Worm (Caenorhabditis elegans) whole organism, young adult: ENCODE data around the gene clec-70.
"Not testable (repeated sequence)": the region's sequence is repeated elsewhere in the genome, so short reads cannot be mapped to it uniquely, and the experiment has no call there.

Experiments used
- F52B5.7 ChIP-seq: sonication (generic microtip); optimal IDR thresholded peaks from 2 replicates; lab custom pipeline; 2016; ENCODE audit warnings: mild to moderate bottlenecking, missing genetic modification characterization, missing compliant biosample characterization
- F57A8.1 ChIP-seq: fragments of 200-800 bp; sonication (Bioruptor generic); optimal IDR thresholded peaks from 2 replicates; lab custom pipeline; 2018; ENCODE audit warnings: mild to moderate bottlenecking, missing genetic modification characterization, moderate library complexity, missing compliant biosample characterization
- akir-1 ChIP-seq: fragments of 200-800 bp; sonication (Bioruptor generic); optimal IDR thresholded peaks from 2 replicates; lab custom pipeline; 2018; ENCODE audit warnings: mild to moderate bottlenecking, missing genetic modification characterization, moderate library complexity, missing compliant biosample characterization
- ama-1 ChIP-seq, 3 experiments: fragments of 150-350 bp in 1 of 3; sonication (generic microtip) in 2 of 3; optimal IDR thresholded peaks; 2 replicates each; lab custom pipeline; 2014 to 2018; ENCODE audit warnings: missing biosample characterization in 2 of 3, missing genetic modification characterization in 2 of 3, missing genetic modification reagents in 2 of 3
- ceh-40 ChIP-seq: fragments of 200-800 bp; sonication (Bioruptor generic); IDR thresholded peaks from 2 replicates; pipeline ENCODE4 v1.3.6; 2022; ENCODE audit warnings: missing genetic modification characterization, missing compliant biosample characterization
- die-1 ChIP-seq: sonication (generic microtip); optimal IDR thresholded peaks from 2 replicates; lab custom pipeline; 2016; ENCODE audit warnings: missing genotype, mild to moderate bottlenecking, missing genetic modification characterization, missing compliant biosample characterization
- egl-44 ChIP-seq: fragments of 200-800 bp; sonication (Bioruptor generic); IDR thresholded peaks from 2 replicates; pipeline ENCODE4 v1.3.6; 2022; ENCODE audit warnings: missing genetic modification reagents, missing genetic modification characterization, missing compliant biosample characterization
- ets-4 ChIP-seq: fragments of 200-800 bp; sonication (Bioruptor generic); optimal IDR thresholded peaks from 2 replicates; lab custom pipeline; 2018; ENCODE audit warnings: mild to moderate bottlenecking, missing genetic modification characterization, missing compliant biosample characterization
- lir-1 ChIP-seq: fragments of 200-800 bp; sonication (Bioruptor generic); conservative IDR thresholded peaks from 2 replicates; pipeline ENCODE4 v1.3.6; 2022; ENCODE audit warnings: missing genetic modification reagents, missing genetic modification characterization, missing compliant biosample characterization
- nhr-179 ChIP-seq: sonication (generic microtip); optimal IDR thresholded peaks from 2 replicates; lab custom pipeline; 2016; ENCODE audit warnings: mild to moderate bottlenecking, missing genetic modification characterization, missing compliant biosample characterization
- pha-4 ChIP-seq: fragments of 150-350 bp; sonication (generic microtip); optimal IDR thresholded peaks from 2 replicates; lab custom pipeline; 2014; ENCODE audit warnings: missing biosample characterization, missing genetic modification reagents, missing genetic modification characterization
- unc-62 ChIP-seq: fragments of 150-350 bp; optimal IDR thresholded peaks from 2 replicates; lab custom pipeline; 2014; ENCODE audit warnings: missing biosample characterization, missing genetic modification reagents, missing genetic modification characterization
- ztf-6 ChIP-seq: fragments of 200-800 bp; sonication (Bioruptor generic); IDR thresholded peaks from 2 replicates; pipeline ENCODE4 v1.3.6; 2022; ENCODE audit warnings: missing genetic modification reagents, missing genetic modification characterization, missing compliant biosample characterization

DNA sequence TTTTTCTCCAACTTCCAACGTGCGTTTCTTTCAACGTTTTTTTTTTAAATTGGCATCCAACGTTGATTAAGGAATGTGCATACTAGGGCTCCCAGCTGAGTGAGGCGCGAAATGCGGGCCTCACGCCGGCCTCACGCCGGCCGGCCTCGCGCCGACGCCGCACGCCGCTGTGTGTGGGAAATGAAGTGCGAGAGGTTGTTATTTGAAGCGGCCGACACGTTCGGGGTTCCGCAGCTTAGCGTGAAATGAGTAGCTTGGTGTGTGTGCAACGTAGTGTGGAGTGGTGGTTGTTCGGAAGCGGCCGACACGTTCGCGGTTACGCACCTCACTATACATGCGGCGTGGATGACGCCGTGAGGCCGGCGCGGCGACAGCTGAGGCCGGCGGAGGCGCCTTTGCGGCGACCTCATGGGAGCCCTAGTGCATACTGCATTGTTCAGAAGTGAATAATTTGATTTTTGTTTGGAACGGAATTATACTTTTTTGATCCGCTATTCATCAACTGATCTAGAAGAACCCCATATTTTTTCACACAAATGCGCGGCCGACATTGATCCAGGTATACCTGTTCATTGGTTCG is 15.0 kb downstream of the clec-70 start:
- TF ChIP-seq pha-4 (tag; lab: Kevin White, UChicago); F57A8.1 (GFP tag; lab: Kevin White, UChicago); die-1 (tag; lab: Kevin White, UChicago); nhr-179 (tag; lab: Kevin White, UChicago); ztf-6 (GFP tag; lab: Robert Waterston, UW); unc-62 (GFP tag; lab: Kevin White, UChicago); akir-1; ceh-40 (GFP tag; lab: Robert Waterston, UW); ets-4 (GFP tag; lab: Kevin White, UChicago); lir-1 (GFP tag; lab: Robert Waterston, UW); ama-1 (optimal IDR thresholded peaks at IDR 0.05; lab: Kevin White, UChicago); ama-1 (GFP tag; optimal IDR thresholded peaks at IDR 0.05; lab: Kevin White, UChicago); F52B5.7 (tag; lab: Kevin White, UChicago); egl-44 (GFP tag; lab: Robert Waterston, UW): not testable (repeated sequence)
